Worm (Caenorhabditis elegans) whole organism, L3 larva: Measurements from ENCODE around the gene dgn-2.

Experiments used
- R02D3.7 ChIP-seq: fragments of 150-350 bp; optimal IDR thresholded peaks from 2 replicates; lab custom pipeline; 2014; ENCODE audit warnings: missing biosample characterization, missing genetic modification characterization
- ZK546.5 ChIP-seq: sonication (generic microtip); optimal IDR thresholded peaks from 2 replicates; lab custom pipeline; 2017; ENCODE audit warnings: missing biosample characterization, missing genetic modification characterization
- aly-2 ChIP-seq: fragments of 150-350 bp; optimal IDR thresholded peaks from 2 replicates; lab custom pipeline; 2014; ENCODE audit warnings: missing biosample characterization, missing genetic modification characterization
- ama-1 ChIP-seq: fragments of 150-350 bp; optimal IDR thresholded peaks from 2 replicates; lab custom pipeline; 2018
- ceh-16 ChIP-seq: sonication (generic microtip); optimal IDR thresholded peaks from 2 replicates; lab custom pipeline; 2017; ENCODE audit warnings: missing biosample characterization, missing genetic modification characterization
- ceh-82 ChIP-seq: fragments of 150-350 bp; optimal IDR thresholded peaks from 2 replicates; lab custom pipeline; 2014; ENCODE audit warnings: missing biosample characterization, missing genetic modification characterization
- ceh-9 ChIP-seq: sonication (generic microtip); optimal IDR thresholded peaks from 2 replicates; lab custom pipeline; 2018; ENCODE audit warnings: missing biosample characterization, missing genetic modification characterization
- daf-12 ChIP-seq: fragments of 150-350 bp; optimal IDR thresholded peaks from 2 replicates; lab custom pipeline; 2014; ENCODE audit warnings: missing biosample characterization, missing genetic modification reagents, missing genetic modification characterization
- elt-1 ChIP-seq: fragments of 150-350 bp; optimal IDR thresholded peaks from 2 replicates; lab custom pipeline; 2014; ENCODE audit warnings: missing biosample characterization, missing genetic modification characterization
- elt-2 ChIP-seq: sonication (generic microtip); optimal IDR thresholded peaks from 2 replicates; lab custom pipeline; 2016; ENCODE audit warnings: missing genetic modification reagents, mild to moderate bottlenecking, missing genetic modification characterization, missing compliant biosample characterization
- elt-3 ChIP-seq, 3 experiments: fragments of 150-350 bp in 1 of 3; sonication (generic microtip) in 2 of 3; optimal IDR thresholded peaks; 2 replicates in 2 of 3; 4 replicates in 1 of 3; lab custom pipeline; 2014 to 2017; ENCODE audit warnings: missing biosample characterization in 3 of 3, missing genetic modification characterization in 3 of 3
- eor-1 ChIP-seq, 2 experiments: fragments of 150-350 bp; optimal IDR thresholded peaks; 2 replicates each; lab custom pipeline; 2014 to 2018; ENCODE audit warnings: missing biosample characterization in 2 of 2, missing genetic modification characterization in 2 of 2
- fkh-2 ChIP-seq: fragments of 150-350 bp; optimal IDR thresholded peaks from 2 replicates; lab custom pipeline; 2014; ENCODE audit warnings: missing biosample characterization, missing genetic modification reagents, missing genetic modification characterization
- fos-1 ChIP-seq: fragments of 150-350 bp; optimal IDR thresholded peaks from 2 replicates; lab custom pipeline; 2014; ENCODE audit warnings: missing biosample characterization, missing genetic modification characterization
- lin-15B ChIP-seq: fragments of 150-350 bp; optimal IDR thresholded peaks from 2 replicates; lab custom pipeline; 2014; ENCODE audit warnings: missing biosample characterization, missing genetic modification characterization
- lin-39 ChIP-seq: fragments of 150-350 bp; optimal IDR thresholded peaks from 2 replicates; lab custom pipeline; 2018; ENCODE audit warnings: missing biosample characterization, missing genetic modification reagents, missing genetic modification characterization
- lsy-12 ChIP-seq: sonication (generic microtip); optimal IDR thresholded peaks from 2 replicates; lab custom pipeline; 2016; ENCODE audit warnings: mild to moderate bottlenecking, missing genetic modification characterization, missing compliant biosample characterization
- mdl-1 ChIP-seq: fragments of 150-350 bp; optimal IDR thresholded peaks from 2 replicates; lab custom pipeline; 2014; ENCODE audit warnings: missing biosample characterization, missing genetic modification characterization
- nfya-1 ChIP-seq: sonication (generic microtip); optimal IDR thresholded peaks from 2 replicates; lab custom pipeline; 2017; ENCODE audit warnings: missing genetic modification characterization, mild to moderate bottlenecking, missing compliant biosample characterization, antibody characterized with exemption, moderate library complexity; ENCODE audit not compliant: insufficient read depth
- nhr-11 ChIP-seq: fragments of 150-350 bp; optimal IDR thresholded peaks from 2 replicates; lab custom pipeline; 2014; ENCODE audit warnings: missing biosample characterization, missing genetic modification characterization
- nhr-23 ChIP-seq: fragments of 150-350 bp; optimal IDR thresholded peaks from 2 replicates; lab custom pipeline; 2014; ENCODE audit warnings: missing biosample characterization, missing genetic modification reagents, missing genetic modification characterization
- nhr-237 ChIP-seq: fragments of 150-350 bp; optimal IDR thresholded peaks from 2 replicates; lab custom pipeline; 2014; ENCODE audit warnings: missing biosample characterization, missing genetic modification characterization
- nhr-25 ChIP-seq: sonication (generic microtip); optimal IDR thresholded peaks from 2 replicates; lab custom pipeline; 2017; ENCODE audit warnings: missing biosample characterization, missing genetic modification characterization
- nhr-28 ChIP-seq: fragments of 150-350 bp; optimal IDR thresholded peaks from 2 replicates; lab custom pipeline; 2014; ENCODE audit warnings: missing biosample characterization, missing genetic modification characterization
- nhr-43 ChIP-seq: sonication (generic microtip); optimal IDR thresholded peaks from 2 replicates; lab custom pipeline; 2016; ENCODE audit warnings: mild to moderate bottlenecking, missing genetic modification characterization, missing compliant biosample characterization; ENCODE audit not compliant: poor library complexity, severe bottlenecking
- nhr-77 ChIP-seq: fragments of 150-350 bp; optimal IDR thresholded peaks from 2 replicates; lab custom pipeline; 2014; ENCODE audit warnings: missing biosample characterization, missing genetic modification characterization
- pha-4 ChIP-seq: fragments of 150-350 bp; optimal IDR thresholded peaks from 2 replicates; lab custom pipeline; 2014; ENCODE audit warnings: missing biosample characterization, missing genetic modification reagents, missing genetic modification characterization
- pqm-1 ChIP-seq: fragments of 150-350 bp; optimal IDR thresholded peaks from 2 replicates; lab custom pipeline; 2017; ENCODE audit warnings: missing biosample characterization, missing genetic modification characterization, inconsistent platforms
- skn-1 ChIP-seq: fragments of 150-350 bp; optimal IDR thresholded peaks from 2 replicates; lab custom pipeline; 2014; ENCODE audit warnings: missing biosample characterization, missing genetic modification characterization
- snpc-4 ChIP-seq: fragments of 150-350 bp; optimal IDR thresholded peaks from 2 replicates; lab custom pipeline; 2014; ENCODE audit warnings: missing biosample characterization, missing genetic modification characterization
- tbx-2 ChIP-seq: sonication (generic microtip); optimal IDR thresholded peaks from 2 replicates; lab custom pipeline; 2016; ENCODE audit warnings: mild to moderate bottlenecking, missing genetic modification characterization, missing compliant biosample characterization
- unc-62 ChIP-seq: fragments of 150-350 bp; sonication (generic microtip); optimal IDR thresholded peaks from 4 replicates; lab custom pipeline; 2014; ENCODE audit warnings: missing biosample characterization, missing genetic modification reagents, missing genetic modification characterization
- zag-1 ChIP-seq: fragments of 150-350 bp; optimal IDR thresholded peaks from 2 replicates; lab custom pipeline; 2014; ENCODE audit warnings: missing biosample characterization, missing genetic modification characterization
- ztf-4 ChIP-seq: fragments of 150-350 bp; optimal IDR thresholded peaks from 2 replicates; lab custom pipeline; 2014; ENCODE audit warnings: missing biosample characterization, missing genetic modification characterization

The dgn-2 gene

DNA sequence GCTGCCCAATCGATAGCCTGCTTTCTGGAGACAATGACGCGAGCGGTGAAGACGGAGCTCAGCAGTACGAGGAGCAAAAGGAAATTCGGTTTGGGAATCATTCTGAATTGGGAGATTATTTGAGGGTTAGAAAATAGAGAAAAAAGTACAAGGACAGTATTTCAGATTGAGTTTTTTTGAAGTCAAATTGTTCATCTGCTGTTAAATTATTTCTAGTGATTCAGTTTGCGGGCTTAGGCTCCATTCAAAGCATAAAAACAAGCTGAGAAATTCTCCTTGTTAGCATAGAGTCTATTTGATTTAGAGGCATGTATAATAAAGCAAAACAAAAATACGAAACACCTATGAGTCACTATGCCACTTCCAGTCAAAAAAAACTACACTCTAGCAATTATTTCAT, at the start of gene dgn-2:
TSS of gene dgn-2 (minus strand) at position 101 of the 400 bp plus-strand sequence.
- TF ChIP-seq lin-39 (no peak), eor-1 (tag; optimal IDR thresholded peaks at IDR 0.05; lab: Kevin White, UChicago) (no peak), skn-1 (tag; lab: Kevin White, UChicago) (no peak), fkh-2 (tag; lab: Kevin White, UChicago) (no peak), lin-15B (tag; lab: Kevin White, UChicago) (no peak)

DNA sequence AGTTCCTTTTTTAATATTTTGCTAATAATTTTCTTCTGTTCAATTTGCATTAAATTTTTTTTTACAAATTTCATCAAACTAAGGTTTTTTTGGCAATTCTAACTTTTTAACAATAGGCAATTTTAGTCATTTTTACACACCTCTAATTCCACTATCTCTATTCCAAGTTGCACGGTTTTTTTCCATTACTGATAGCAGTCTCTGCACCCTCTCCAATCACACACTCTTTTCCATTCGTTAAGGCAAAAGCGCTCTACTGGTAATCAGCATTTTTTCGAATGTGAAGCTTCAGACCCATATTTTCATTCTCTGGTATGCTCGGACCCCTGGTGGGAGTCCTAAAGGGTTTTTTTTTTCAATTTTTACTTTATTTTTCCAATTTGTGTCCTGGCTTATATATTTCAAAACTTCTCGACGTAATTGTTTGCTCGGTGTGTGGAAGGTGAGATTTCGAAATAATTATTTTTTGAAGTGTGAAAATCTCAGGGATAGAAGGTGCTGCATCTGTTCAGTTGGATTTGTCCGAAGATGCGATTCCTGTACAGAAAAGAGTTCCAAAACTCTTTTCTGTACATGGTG, 49.5 kb upstream of the dgn-2 start, which contains the start of the genes F19G12.4 and F19G12.8:
TSS of gene F19G12.4 (plus strand) at position 529 of the 579 bp plus-strand sequence.
TSS of gene F19G12.8 (plus strand) at position 545 of the 579 bp plus-strand sequence.
- TF ChIP-seq ztf-4 (no peak), tbx-2 (tag; lab: Kevin White, UChicago) (no peak), lsy-12 (tag; lab: Kevin White, UChicago) (no peak), elt-2 (tag; lab: Kevin White, UChicago) (peak; percentile 62), R02D3.7 (tag; lab: Kevin White, UChicago) (no peak), fos-1 (tag; lab: Kevin White, UChicago) (no peak), nhr-25 (tag; lab: Kevin White, UChicago) (no peak), pqm-1 (tag; lab: Kevin White, UChicago) (peak; percentile 38), nhr-77 (tag; lab: Kevin White, UChicago) (no peak), ZK546.5 (tag; lab: Kevin White, UChicago) (no peak), ceh-16 (tag; lab: Kevin White, UChicago) (no peak), elt-3 (tag; optimal IDR thresholded peaks at IDR 0.05; lab: Kevin White, UChicago) (no peak), ama-1 (lab: Kevin White, UChicago) (no peak), elt-1 (tag; lab: Kevin White, UChicago) (no peak), nhr-43 (tag; lab: Kevin White, UChicago) (no peak), pha-4 (tag; lab: Kevin White, UChicago) (no peak), daf-12 (tag; lab: Kevin White, UChicago) (no peak), mdl-1 (tag; lab: Kevin White, UChicago) (no peak), nhr-11 (tag; lab: Kevin White, UChicago) (no peak), nhr-28 (tag; lab: Kevin White, UChicago) (no peak), skn-1 (tag; lab: Kevin White, UChicago) (peak; percentile 54), ceh-82 (tag; lab: Kevin White, UChicago) (no peak), nhr-23 (tag; lab: Kevin White, UChicago) (no peak)

DNA sequence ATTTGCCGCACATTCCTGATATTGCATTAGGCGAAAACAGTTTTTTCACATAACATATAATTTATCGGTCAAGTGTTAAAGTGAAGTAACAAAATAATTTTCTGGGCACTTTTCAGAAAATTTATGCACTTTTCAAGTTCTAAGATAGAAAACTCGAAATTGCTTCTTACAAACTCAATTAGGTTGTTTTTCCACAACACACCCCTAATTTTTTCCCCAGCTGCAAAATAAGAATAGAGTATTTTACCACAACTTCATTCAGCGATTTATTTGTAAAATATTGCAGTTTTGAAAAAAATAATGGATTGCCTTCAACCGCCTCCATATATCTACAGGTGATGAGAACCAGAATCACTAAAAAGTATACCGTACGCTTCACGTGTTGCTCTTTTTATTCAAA, 45.5 kb upstream of the dgn-2 start, which contains the start of gene srh-19:
TSS of gene srh-19 (plus strand) at position 301 of the 400 bp plus-strand sequence.
- TF ChIP-seq ceh-9 (tag; lab: Kevin White, UChicago) = no peak
- TF ChIP-seq nhr-23 (tag; lab: Kevin White, UChicago) = no peak
- no peak for TF ChIP-seq snpc-4 (tag; lab: Kevin White, UChicago)

DNA sequence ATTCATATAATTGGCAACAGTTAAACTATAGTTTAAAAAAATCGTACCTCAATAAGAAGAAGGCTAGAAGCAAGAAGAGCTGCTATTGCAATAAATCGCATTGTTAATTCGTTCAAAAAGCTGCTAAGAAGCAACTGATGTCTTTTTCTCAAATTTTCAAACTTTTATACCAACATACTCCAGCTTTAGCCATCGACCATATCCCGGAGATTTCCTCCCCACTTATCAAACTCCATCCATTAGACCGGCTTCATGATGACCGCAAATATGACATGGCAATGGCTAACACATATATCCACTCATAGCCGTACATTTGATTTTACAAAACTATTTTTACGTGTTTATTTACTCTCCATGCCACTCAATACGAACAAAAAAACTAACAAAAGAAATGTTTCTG, 43.2 kb upstream of the dgn-2 start, which contains the start of gene abu-2:
TSS of gene abu-2 (minus strand) at position 101 of the 400 bp plus-strand sequence.
- TF ChIP-seq elt-3 (tag; optimal IDR thresholded peaks at IDR 0.05; lab: Kevin White, UChicago) = no peak
- TF ChIP-seq nhr-237 (tag; lab: Kevin White, UChicago) = no peak
- TF ChIP-seq ceh-9 (tag; lab: Kevin White, UChicago) = no peak
- TF ChIP-seq nhr-28 (tag; lab: Kevin White, UChicago) = no peak
- no peak for TF ChIP-seq pqm-1 (tag; lab: Kevin White, UChicago)
- no peak for TF ChIP-seq skn-1 (tag; lab: Kevin White, UChicago)
- TF ChIP-seq ama-1 (lab: Kevin White, UChicago) = no peak
- no peak for TF ChIP-seq ceh-16 (tag; lab: Kevin White, UChicago)

DNA sequence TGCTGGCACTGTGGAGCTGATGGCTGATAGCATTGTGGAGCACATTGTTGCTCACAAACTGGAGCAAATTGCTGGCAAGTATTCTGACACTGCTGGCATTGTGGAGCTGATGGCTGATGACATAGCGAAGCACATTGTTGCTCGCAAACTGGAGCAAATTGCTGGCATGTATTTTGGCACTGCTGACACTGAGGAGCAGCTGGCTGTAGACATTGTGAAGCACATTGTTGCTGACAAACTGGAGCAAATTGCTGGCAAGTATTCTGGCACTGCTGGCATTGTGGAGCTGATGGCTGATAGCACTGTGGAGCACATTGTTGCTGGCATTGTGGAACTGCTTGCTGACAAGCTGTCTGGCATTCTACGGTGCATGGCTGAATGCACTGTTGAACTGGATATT, 41.9 kb upstream of the dgn-2 start:
- no peak for TF ChIP-seq R02D3.7 (tag; lab: Kevin White, UChicago)
- no peak for TF ChIP-seq lsy-12 (tag; lab: Kevin White, UChicago)
- TF ChIP-seq nhr-23 (tag; lab: Kevin White, UChicago) = no peak
- TF ChIP-seq pha-4 (tag; lab: Kevin White, UChicago) = no peak
- TF ChIP-seq unc-62 (GFP tag; lab: Kevin White, UChicago) = no peak
- no peak for TF ChIP-seq daf-12 (tag; lab: Kevin White, UChicago)
- no peak for TF ChIP-seq fkh-2 (tag; lab: Kevin White, UChicago)
- no peak for TF ChIP-seq snpc-4 (tag; lab: Kevin White, UChicago)
- no peak for TF ChIP-seq nhr-25 (tag; lab: Kevin White, UChicago)
- TF ChIP-seq aly-2 = no peak
- no peak for TF ChIP-seq nfya-1 (tag; lab: Kevin White, UChicago)
- no peak for TF ChIP-seq ceh-82 (tag; lab: Kevin White, UChicago)
- TF ChIP-seq ama-1 (lab: Kevin White, UChicago) = no peak
- TF ChIP-seq nhr-28 (tag; lab: Kevin White, UChicago) = no peak
- no peak for TF ChIP-seq zag-1
- TF ChIP-seq skn-1 (tag; lab: Kevin White, UChicago) = no peak
